Fruit fly (Drosophila melanogaster): Measurements from ENCODE around the gene Bre1.

DNA sequence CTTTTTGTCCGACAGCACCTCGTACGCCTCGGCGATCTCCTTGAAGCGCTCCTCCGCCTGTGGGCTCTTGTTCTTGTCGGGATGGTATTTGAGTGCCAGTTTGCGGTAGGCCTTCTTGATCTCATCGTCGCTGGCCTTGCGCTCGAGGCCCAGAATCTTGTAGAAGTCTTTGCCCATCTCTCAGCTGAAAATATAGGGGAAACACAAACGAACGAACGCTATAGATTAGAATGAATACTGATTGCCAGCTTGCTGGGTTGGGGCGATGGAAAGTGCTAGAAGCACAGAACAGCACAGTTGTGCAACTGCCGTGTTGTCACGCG, 42.6 kb downstream of the Bre1 start:
- no peak for TF ChIP-seq CG8478 (optimal IDR thresholded peaks at IDR 0.05)
- no peak for TF ChIP-seq CTCF (optimal IDR thresholded peaks at IDR 0.05)
